Fruit fly (Drosophila melanogaster) whole organism, prepupa: ENCODE results near the gene CG15152.
A peak's percentile ranks its signal among the peaks of the same experiment; 100 is the strongest.

Experiments used
- CG10669 ChIP-seq: fragments of 200-800 bp; sonication (Bioruptor generic); optimal IDR thresholded peaks from 3 replicates; lab custom pipeline; 2018; ENCODE audit warnings: missing biosample characterization, mild to moderate bottlenecking, missing genetic modification characterization, moderate library complexity
- CG11294 ChIP-seq: fragments of 200-800 bp; sonication (Bioruptor generic); IDR thresholded peaks from 2 replicates; pipeline ENCODE4 v1.3.6; 2022; ENCODE audit warnings: missing biosample characterization, missing genetic modification characterization
- CG11762 ChIP-seq: fragments of 200-800 bp; sonication (Bioruptor generic); optimal IDR thresholded peaks from 3 replicates; lab custom pipeline; 2016; ENCODE audit warnings: missing biosample characterization, missing genetic modification characterization; ENCODE audit not compliant: insufficient read depth
- CG11902 ChIP-seq: fragments of 200-800 bp; sonication (Bioruptor generic); optimal IDR thresholded peaks from 3 replicates; lab custom pipeline; 2016; ENCODE audit warnings: missing biosample characterization, missing genetic modification characterization
- CG15336 ChIP-seq: fragments of 200-800 bp; sonication (Bioruptor generic); IDR thresholded peaks from 2 replicates; pipeline ENCODE4 v1.3.6; 2022; ENCODE audit warnings: missing biosample characterization, missing genetic modification characterization
- CG1621 ChIP-seq: fragments of 200-800 bp; sonication (Bioruptor generic); optimal IDR thresholded peaks from 3 replicates; lab custom pipeline; 2018; ENCODE audit warnings: missing biosample characterization, mild to moderate bottlenecking, missing genetic modification characterization
- CG16779 ChIP-seq: fragments of 200-800 bp; sonication (Bioruptor generic); optimal IDR thresholded peaks from 3 replicates; lab custom pipeline; 2017; ENCODE audit warnings: missing biosample characterization, mild to moderate bottlenecking, missing genetic modification characterization
- CG3032 ChIP-seq: fragments of 200-800 bp; optimal IDR thresholded peaks from 2 replicates; lab custom pipeline; 2019; ENCODE audit warnings: missing biosample characterization, mild to moderate bottlenecking, missing genetic modification characterization, moderate library complexity
- CG32006 ChIP-seq: fragments of 200-800 bp; sonication (Bioruptor generic); optimal IDR thresholded peaks from 3 replicates; lab custom pipeline; 2017; ENCODE audit warnings: missing biosample characterization, mild to moderate bottlenecking, missing genetic modification characterization
- CG34406 ChIP-seq: fragments of 200-800 bp; sonication (Bioruptor generic); optimal IDR thresholded peaks from 3 replicates; lab custom pipeline; 2016; ENCODE audit warnings: missing biosample characterization, missing genetic modification characterization
- CG3919 ChIP-seq: fragments of 200-800 bp; sonication (Bioruptor generic); optimal IDR thresholded peaks from 3 replicates; lab custom pipeline; 2016; ENCODE audit warnings: missing biosample characterization, missing genetic modification characterization
- CG4318 ChIP-seq: fragments of 200-800 bp; sonication (Bioruptor generic); optimal IDR thresholded peaks from 3 replicates; lab custom pipeline; 2017; ENCODE audit warnings: missing biosample characterization, mild to moderate bottlenecking, missing genetic modification characterization
- CG6276 ChIP-seq: fragments of 200-800 bp; sonication (Bioruptor generic); optimal IDR thresholded peaks from 2 replicates; lab custom pipeline; 2017; ENCODE audit warnings: missing biosample characterization, mild to moderate bottlenecking, missing genetic modification characterization
- CG6792 ChIP-seq: fragments of 200-800 bp; sonication (Bioruptor generic); optimal IDR thresholded peaks from 3 replicates; lab custom pipeline; 2016; ENCODE audit warnings: missing biosample characterization, missing genetic modification characterization
- CG6808 ChIP-seq: fragments of 200-800 bp; sonication (Bioruptor generic); optimal IDR thresholded peaks from 3 replicates; lab custom pipeline; 2017; ENCODE audit warnings: missing biosample characterization, missing genetic modification characterization, mild to moderate bottlenecking, moderate library complexity, missing genetic modification reagents
- CG6854 ChIP-seq: fragments of 200-800 bp; sonication (Bioruptor generic); optimal IDR thresholded peaks from 2 replicates; lab custom pipeline; 2017; ENCODE audit warnings: missing biosample characterization, mild to moderate bottlenecking, missing genetic modification characterization
- CG7368 ChIP-seq: fragments of 200-800 bp; sonication (Bioruptor generic); optimal IDR thresholded peaks from 3 replicates; lab custom pipeline; 2016; ENCODE audit warnings: missing biosample characterization, missing genetic modification characterization
- CG8119 ChIP-seq: fragments of 200-800 bp; sonication (Bioruptor generic); IDR thresholded peaks from 3 replicates; pipeline ENCODE4 v1.3.6; 2022; ENCODE audit warnings: missing biosample characterization, missing genetic modification characterization
- CG8632 ChIP-seq: fragments of 200-800 bp; sonication (Bioruptor generic); optimal IDR thresholded peaks from 3 replicates; lab custom pipeline; 2016; ENCODE audit warnings: missing biosample characterization, missing genetic modification characterization
- Eip75B ChIP-seq: fragments of 200-800 bp; sonication (Bioruptor generic); optimal IDR thresholded peaks from 3 replicates; lab custom pipeline; 2016; ENCODE audit warnings: missing biosample characterization, missing genetic modification characterization
- Eip78C ChIP-seq: fragments of 200-800 bp; sonication (Bioruptor generic); peaks from one replicate; lab custom pipeline; 2016; ENCODE audit warnings: missing biosample characterization, missing genetic modification characterization
- Ets21C ChIP-seq: fragments of 200-800 bp; sonication (Bioruptor generic); optimal IDR thresholded peaks from 3 replicates; lab custom pipeline; 2016; ENCODE audit warnings: missing biosample characterization, missing genetic modification characterization
- Ets96B ChIP-seq: fragments of 200-800 bp; optimal IDR thresholded peaks from 2 replicates; lab custom pipeline; 2019; ENCODE audit warnings: missing biosample characterization, mild to moderate bottlenecking, missing genetic modification characterization, moderate library complexity
- Gug ChIP-seq: fragments of 200-800 bp; sonication (Bioruptor generic); IDR thresholded peaks from 2 replicates; pipeline ENCODE4 v1.3.6; 2022; ENCODE audit warnings: missing biosample characterization, missing genetic modification characterization
- Hr38 ChIP-seq: sonication (Bioruptor generic); optimal IDR thresholded peaks from 2 replicates; lab custom pipeline; 2016; ENCODE audit warnings: missing biosample characterization, missing genetic modification characterization
- Hr39 ChIP-seq: fragments of 200-800 bp; sonication (Bioruptor generic); optimal IDR thresholded peaks from 2 replicates; lab custom pipeline; 2016; ENCODE audit warnings: missing biosample characterization, missing genetic modification characterization
- Hr4 ChIP-seq: fragments of 200-800 bp; sonication (Bioruptor generic); optimal IDR thresholded peaks from 3 replicates; lab custom pipeline; 2016; ENCODE audit warnings: missing biosample characterization, missing genetic modification characterization
- Lpt ChIP-seq: fragments of 200-800 bp; sonication (Bioruptor generic); optimal IDR thresholded peaks from 3 replicates; lab custom pipeline; 2016; ENCODE audit warnings: missing biosample characterization, missing genetic modification characterization
- Smox ChIP-seq: fragments of 200-800 bp; sonication (Bioruptor generic); optimal IDR thresholded peaks from 3 replicates; lab custom pipeline; 2016; ENCODE audit warnings: missing biosample characterization, missing genetic modification characterization
- Sox102F ChIP-seq: fragments of 200-800 bp; sonication (Bioruptor generic); optimal IDR thresholded peaks from 2 replicates; lab custom pipeline; 2016; ENCODE audit warnings: missing biosample characterization, mild to moderate bottlenecking, missing genetic modification characterization
- Sox14 ChIP-seq: fragments of 200-800 bp; sonication (Bioruptor generic); optimal IDR thresholded peaks from 3 replicates; lab custom pipeline; 2016; ENCODE audit warnings: missing biosample characterization, missing genetic modification characterization
- Sox15 ChIP-seq: fragments of 200-800 bp; sonication (Bioruptor generic); optimal IDR thresholded peaks from 3 replicates; lab custom pipeline; 2016; ENCODE audit warnings: missing biosample characterization, missing genetic modification characterization
- achi ChIP-seq: fragments of 200-800 bp; sonication (Bioruptor generic); optimal IDR thresholded peaks from 3 replicates; lab custom pipeline; 2016; ENCODE audit warnings: missing biosample characterization, missing genetic modification characterization
- acj6 ChIP-seq: fragments of 200-800 bp; sonication (Bioruptor generic); optimal IDR thresholded peaks from 3 replicates; lab custom pipeline; 2016; ENCODE audit warnings: missing biosample characterization, missing genetic modification characterization
- cyc ChIP-seq: fragments of 200-800 bp; sonication (Bioruptor generic); optimal IDR thresholded peaks from 3 replicates; lab custom pipeline; 2016; ENCODE audit warnings: missing biosample characterization, missing genetic modification characterization
- dac ChIP-seq: fragments of 200-800 bp; sonication (Bioruptor generic); optimal IDR thresholded peaks from 2 replicates; lab custom pipeline; 2017; ENCODE audit warnings: missing biosample characterization, mild to moderate bottlenecking, missing genetic modification characterization
- dsx ChIP-seq: fragments of 200-800 bp; optimal IDR thresholded peaks from 3 replicates; lab custom pipeline; 2019; ENCODE audit warnings: missing biosample characterization, mild to moderate bottlenecking, missing genetic modification characterization, moderate library complexity; ENCODE audit not compliant: poor library complexity, severe bottlenecking
- eg ChIP-seq: fragments of 200-800 bp; sonication (Bioruptor generic); IDR thresholded peaks from 3 replicates; pipeline ENCODE4 v1.3.6; 2022; ENCODE audit warnings: missing biosample characterization, missing genetic modification characterization
- fd59A ChIP-seq: fragments of 200-800 bp; sonication (Bioruptor generic); optimal IDR thresholded peaks from 2 replicates; lab custom pipeline; 2017; ENCODE audit warnings: missing biosample characterization, mild to moderate bottlenecking, missing genetic modification characterization, missing genetic modification reagents
- fd85E ChIP-seq: fragments of 200-800 bp; sonication (Bioruptor generic); optimal IDR thresholded peaks from 3 replicates; lab custom pipeline; 2016; ENCODE audit warnings: missing biosample characterization, missing genetic modification characterization
- fkh ChIP-seq: fragments of 200-800 bp; sonication (Bioruptor generic); optimal IDR thresholded peaks from 3 replicates; lab custom pipeline; 2017; ENCODE audit warnings: missing biosample characterization, mild to moderate bottlenecking, missing genetic modification characterization, moderate library complexity
- pdm3 ChIP-seq: fragments of 200-800 bp; sonication (Bioruptor generic); optimal IDR thresholded peaks from 3 replicates; lab custom pipeline; 2016; ENCODE audit warnings: missing biosample characterization, missing genetic modification characterization
- salr ChIP-seq, 2 experiments: fragments of 200-800 bp; sonication (Bioruptor generic); optimal IDR thresholded peaks; 3 replicates each; lab custom pipeline; 2016 to 2018; ENCODE audit warnings: missing biosample characterization in 2 of 2, missing genetic modification characterization in 2 of 2, mild to moderate bottlenecking in 1 of 2
- spab ChIP-seq: fragments of 200-800 bp; sonication (Bioruptor generic); optimal IDR thresholded peaks from 2 replicates; lab custom pipeline; 2017; ENCODE audit warnings: missing biosample characterization, mild to moderate bottlenecking, missing genetic modification characterization, missing genetic modification reagents
- ss ChIP-seq, 2 experiments: fragments of 200-800 bp; sonication (Bioruptor generic); optimal IDR thresholded peaks; 2 replicates in 1 of 2; 3 replicates in 1 of 2; lab custom pipeline; 2017 to 2018; ENCODE audit warnings: mild to moderate bottlenecking in 2 of 2, missing biosample characterization in 2 of 2, missing genetic modification characterization in 2 of 2, moderate library complexity in 1 of 2
- svp ChIP-seq: fragments of 200-800 bp; sonication (Bioruptor generic); peaks from one replicate; lab custom pipeline; 2016; ENCODE audit warnings: missing biosample characterization, missing genetic modification characterization
- vri ChIP-seq: fragments of 200-800 bp; sonication (Bioruptor generic); optimal IDR thresholded peaks from 3 replicates; lab custom pipeline; 2016; ENCODE audit warnings: missing biosample characterization, mild to moderate bottlenecking, missing genetic modification characterization

CG15152 gene

DNA sequence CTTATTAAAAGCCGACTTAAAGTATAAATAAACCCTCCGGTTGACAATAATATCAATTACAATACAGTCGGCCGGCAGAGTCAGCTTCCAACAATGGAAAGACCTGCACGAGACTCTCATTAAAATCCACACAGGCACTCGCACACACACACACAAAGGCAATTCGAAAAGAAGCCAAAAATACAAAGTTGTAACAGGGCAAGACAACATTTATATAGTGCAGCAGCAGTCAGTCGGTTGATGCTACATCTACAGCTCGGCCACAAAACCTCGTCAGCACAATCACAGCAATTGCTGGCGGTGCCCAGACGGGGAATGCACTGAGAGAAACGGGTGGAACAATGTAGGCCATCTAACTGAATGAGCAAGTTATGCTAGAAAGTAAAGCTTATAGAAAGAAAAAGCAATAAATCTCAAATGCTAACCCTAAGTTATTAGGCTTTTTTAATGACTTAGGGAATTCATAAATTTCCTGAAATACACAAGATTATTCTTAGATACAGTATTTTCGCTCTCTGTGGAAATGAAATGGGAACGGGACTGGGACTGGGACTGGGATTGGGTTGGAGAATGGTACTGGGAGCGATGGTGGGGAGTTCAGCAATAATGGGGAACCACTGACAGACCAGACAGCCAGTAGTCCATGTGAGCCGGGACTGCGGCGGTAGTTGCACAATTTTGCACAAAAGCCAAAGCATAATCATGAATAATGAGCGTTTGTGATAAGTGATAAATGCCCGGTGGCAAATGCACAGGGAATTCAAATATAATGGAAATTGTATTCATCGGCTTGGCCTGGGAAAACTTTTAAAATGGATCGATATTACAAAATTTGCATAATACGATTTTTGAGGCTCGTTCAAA, 7.3 kb downstream of the CG15152 start (continued):
- peak; percentile 98 for TF ChIP-seq CG3919 (GFP tag; lab: Kevin White, UChicago)
- TF ChIP-seq CG4318, result peak; percentile 90
- TF ChIP-seq Hr38 (GFP tag; lab: Kevin White, UChicago), result peak; percentile 83
- peak; percentile 98 for TF ChIP-seq Sox14 (GFP tag; lab: Kevin White, UChicago)
- TF ChIP-seq Smox (GFP tag; lab: Kevin White, UChicago), result peak; percentile 94
- peak; percentile 95 for TF ChIP-seq Hr39 (GFP tag; lab: Kevin White, UChicago)
- TF ChIP-seq CG11294, result peak; percentile 93
- TF ChIP-seq CG1621, result peak; percentile 97
- peak; percentile 93 for TF ChIP-seq Sox15 (GFP tag; lab: Kevin White, UChicago)
- peak; percentile 95 for TF ChIP-seq achi
- TF ChIP-seq CG7368 (GFP tag; lab: Kevin White, UChicago), result peak; percentile 97
- TF ChIP-seq CG15336 (GFP tag; lab: Robert Waterston, UW), result peak; percentile 98
- TF ChIP-seq Ets21C (GFP tag; lab: Kevin White, UChicago), result peak; percentile 90
- TF ChIP-seq eg (GFP tag; lab: Robert Waterston, UW), result peak; percentile 97
- peak; percentile 100 for TF ChIP-seq Eip78C (GFP tag; lab: Kevin White, UChicago)
- peak; percentile 96 for TF ChIP-seq Hr4 (GFP tag; lab: Kevin White, UChicago)
- peak; percentile 97 for TF ChIP-seq CG3032 (tag; lab: Kevin White, UChicago)

DNA sequence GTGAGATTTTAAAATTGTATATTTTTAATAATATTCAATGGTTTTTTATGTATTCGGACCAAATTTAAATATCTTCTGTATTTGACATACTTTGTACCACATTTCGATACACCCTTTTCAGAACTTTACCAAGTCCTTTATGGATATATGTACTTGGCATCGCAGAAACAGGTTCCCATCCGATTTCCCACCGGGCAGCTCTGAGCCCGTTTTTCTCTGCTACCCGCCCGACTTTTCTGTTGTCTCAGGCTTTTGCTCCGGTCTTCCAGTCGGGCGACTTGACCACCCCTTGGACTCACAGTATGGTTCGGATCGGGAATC, 7.8 kb downstream of the CG15152 start:
- TF ChIP-seq CG4318 (peak; percentile 24), vri (GFP tag; lab: Kevin White, UChicago) (no peak), CG1621 (peak; percentile 62), Sox14 (GFP tag; lab: Kevin White, UChicago) (no peak), CG11902 (GFP tag; lab: Kevin White, UChicago) (no peak), Sox15 (GFP tag; lab: Kevin White, UChicago) (peak; percentile 21), pdm3 (no peak), CG7368 (GFP tag; lab: Kevin White, UChicago) (no peak), CG8119 (GFP tag; lab: Robert Waterston, UW) (peak; percentile 80), Hr4 (GFP tag; lab: Kevin White, UChicago) (peak; percentile 32), fd59A (GFP tag; lab: Kevin White, UChicago) (peak; percentile 58), CG32006 (GFP tag; lab: Kevin White, UChicago) (peak; percentile 42), dac (peak; percentile 28), cyc (GFP tag; lab: Kevin White, UChicago) (peak; percentile 21), Smox (GFP tag; lab: Kevin White, UChicago) (no peak), Eip75B (GFP tag; lab: Kevin White, UChicago) (no peak), CG6854 (GFP tag; lab: Kevin White, UChicago) (no peak), CG6808 (GFP tag; lab: Kevin White, UChicago) (peak; percentile 4), CG34406 (GFP tag; lab: Kevin White, UChicago) (peak; percentile 19), svp (GFP tag; lab: Kevin White, UChicago) (no peak), ss (GFP tag; optimal IDR thresholded peaks at IDR 0.05; lab: Kevin White, UChicago) (peak in 1 of 2 experiments; percentile 10), CG8632 (peak; percentile 34), Hr38 (GFP tag; lab: Kevin White, UChicago) (no peak), CG11762 (peak; percentile 40), CG6792 (GFP tag; lab: Kevin White, UChicago) (peak; percentile 19), dsx (GFP tag; lab: Kevin White, UChicago) (peak; percentile 37), CG6276 (GFP tag; lab: Kevin White, UChicago) (peak; percentile 74), CG3919 (GFP tag; lab: Kevin White, UChicago) (peak; percentile 52), fd85E (no peak), Gug (GFP tag; lab: Robert Waterston, UW) (peak; percentile 52), Sox102F (GFP tag; lab: Kevin White, UChicago) (peak; percentile 12), Lpt (GFP tag; lab: Kevin White, UChicago) (peak; percentile 52), CG16779 (tag; lab: Kevin White, UChicago) (peak; percentile 55), Ets21C (GFP tag; lab: Kevin White, UChicago) (no peak), fkh (GFP tag; lab: Kevin White, UChicago) (no peak), CG10669 (peak; percentile 57), Ets96B (tag; lab: Kevin White, UChicago) (peak; percentile 79), spab (GFP tag; lab: Kevin White, UChicago) (peak; percentile 67), salr (GFP tag; optimal IDR thresholded peaks at IDR 0.05; lab: Kevin White, UChicago) (peak in 1 of 2 experiments; percentile 42), acj6 (GFP tag; lab: Kevin White, UChicago) (peak; percentile 63), Eip78C (GFP tag; lab: Kevin White, UChicago) (peak; percentile 92)
